Fruit fly (Drosophila melanogaster): ENCODE results near the gene Ctl1.

The Ctl1 gene

dm6 chr3L:4277796-4278195 lies at the start of gene Ctl1:
TSS of gene Ctl1 (plus strand) at chr3L:4277962.
- no peak for TF ChIP-seq Myc (optimal IDR thresholded peaks at IDR 0.05)
- no peak for TF ChIP-seq Sin3A (optimal IDR thresholded peaks at IDR 0.05)
- no peak for TF ChIP-seq insv (optimal IDR thresholded peaks at IDR 0.05)
- no peak for TF ChIP-seq psq (optimal IDR thresholded peaks at IDR 0.05)
- no peak for TF ChIP-seq h (optimal IDR thresholded peaks at IDR 0.05)
- TF ChIP-seq ttk (optimal IDR thresholded peaks at IDR 0.05) = no peak

- TF ChIP-seq Sin3A (optimal IDR thresholded peaks at IDR 0.05) = no peak
- TF ChIP-seq psq (optimal IDR thresholded peaks at IDR 0.05) = no peak
- no peak for TF ChIP-seq insv (optimal IDR thresholded peaks at IDR 0.05)
- TF ChIP-seq ttk (optimal IDR thresholded peaks at IDR 0.05) = no peak
- TF ChIP-seq Myc (optimal IDR thresholded peaks at IDR 0.05) = no peak
- TF ChIP-seq h (optimal IDR thresholded peaks at IDR 0.05) = no peak
Observed at dm6 chr3L:4228187-4228836, 49.5 kb upstream of the Ctl1 start.

dm6 chr3L:4229365-4229967 lies 48.3 kb upstream of the Ctl1 start:
- no peak for TF ChIP-seq Sin3A (optimal IDR thresholded peaks at IDR 0.05)
- no peak for TF ChIP-seq psq (optimal IDR thresholded peaks at IDR 0.05)
- no peak for TF ChIP-seq h (optimal IDR thresholded peaks at IDR 0.05)
- no peak for TF ChIP-seq ttk (optimal IDR thresholded peaks at IDR 0.05)
- no peak for TF ChIP-seq Myc (optimal IDR thresholded peaks at IDR 0.05)
- TF ChIP-seq insv (optimal IDR thresholded peaks at IDR 0.05) = no peak

- TF ChIP-seq insv (optimal IDR thresholded peaks at IDR 0.05) (no peak), psq (optimal IDR thresholded peaks at IDR 0.05) (no peak), ttk (optimal IDR thresholded peaks at IDR 0.05) (no peak), Myc (optimal IDR thresholded peaks at IDR 0.05) (no peak), Sin3A (optimal IDR thresholded peaks at IDR 0.05) (no peak), h (optimal IDR thresholded peaks at IDR 0.05) (no peak)
Observed at dm6 chr3L:4230357-4230901, 47.3 kb upstream of the Ctl1 start.

- no peak for TF ChIP-seq ttk (optimal IDR thresholded peaks at IDR 0.05)
- TF ChIP-seq Sin3A (optimal IDR thresholded peaks at IDR 0.05) = no peak
- TF ChIP-seq insv (optimal IDR thresholded peaks at IDR 0.05) = no peak
- TF ChIP-seq h (optimal IDR thresholded peaks at IDR 0.05) = no peak
- TF ChIP-seq psq (optimal IDR thresholded peaks at IDR 0.05) = no peak
- TF ChIP-seq Myc (optimal IDR thresholded peaks at IDR 0.05) = no peak
Observed at dm6 chr3L:4231401-4232014, 46.3 kb upstream of the Ctl1 start.

- TF ChIP-seq insv (optimal IDR thresholded peaks at IDR 0.05) (no peak), Myc (optimal IDR thresholded peaks at IDR 0.05) (no peak), psq (optimal IDR thresholded peaks at IDR 0.05) (no peak), h (optimal IDR thresholded peaks at IDR 0.05) (no peak), Sin3A (optimal IDR thresholded peaks at IDR 0.05) (no peak), ttk (optimal IDR thresholded peaks at IDR 0.05) (no peak)
Observed at dm6 chr3L:4232227-4232626, 45.5 kb upstream of the Ctl1 start.

- TF ChIP-seq psq (optimal IDR thresholded peaks at IDR 0.05) (no peak), Sin3A (optimal IDR thresholded peaks at IDR 0.05) (no peak), ttk (optimal IDR thresholded peaks at IDR 0.05) (no peak), h (optimal IDR thresholded peaks at IDR 0.05) (no peak), insv (optimal IDR thresholded peaks at IDR 0.05) (no peak), Myc (optimal IDR thresholded peaks at IDR 0.05) (no peak)
Observed at dm6 chr3L:4232724-4233367, 44.9 kb upstream of the Ctl1 start.

dm6 chr3L:4233603-4234277 lies 44.0 kb upstream of the Ctl1 start:
- TF ChIP-seq h (optimal IDR thresholded peaks at IDR 0.05) = no peak
- no peak for TF ChIP-seq insv (optimal IDR thresholded peaks at IDR 0.05)
- TF ChIP-seq psq (optimal IDR thresholded peaks at IDR 0.05) = no peak
- no peak for TF ChIP-seq ttk (optimal IDR thresholded peaks at IDR 0.05)
- no peak for TF ChIP-seq Myc (optimal IDR thresholded peaks at IDR 0.05)

- TF ChIP-seq insv (optimal IDR thresholded peaks at IDR 0.05) = no peak
Observed at dm6 chr3L:4236097-4236572, 41.6 kb upstream of the Ctl1 start, which contains the start of gene ImpL2. TSS of gene ImpL2 (minus strand) at chr3L:4236147.

- TF ChIP-seq insv (optimal IDR thresholded peaks at IDR 0.05) = no peak
- no peak for TF ChIP-seq h (optimal IDR thresholded peaks at IDR 0.05)
- no peak for TF ChIP-seq psq (optimal IDR thresholded peaks at IDR 0.05)
- TF ChIP-seq ttk (optimal IDR thresholded peaks at IDR 0.05) = no peak
- TF ChIP-seq Sin3A (optimal IDR thresholded peaks at IDR 0.05) = no peak
- TF ChIP-seq Myc (optimal IDR thresholded peaks at IDR 0.05) = no peak
Observed at dm6 chr3L:4238195-4238594, 39.6 kb upstream of the Ctl1 start.

dm6 chr3L:4239442-4240322 lies 38.1 kb upstream of the Ctl1 start, which contains the start of gene Sqor:
TSS of gene Sqor (plus strand) at chr3L:4240173.
- no peak for TF ChIP-seq insv (optimal IDR thresholded peaks at IDR 0.05)
- TF ChIP-seq ttk (optimal IDR thresholded peaks at IDR 0.05) = no peak
- no peak for TF ChIP-seq Myc (optimal IDR thresholded peaks at IDR 0.05)
- no peak for TF ChIP-seq Sin3A (optimal IDR thresholded peaks at IDR 0.05)
- no peak for TF ChIP-seq psq (optimal IDR thresholded peaks at IDR 0.05)
- no peak for TF ChIP-seq h (optimal IDR thresholded peaks at IDR 0.05)

Measured in Kc167 (cell line).